Fruit fly (Drosophila melanogaster): ENCODE data around the gene CG12986.

The CG12986 gene

dm6 chrX:17856458-17857277, 37.2 kb upstream of the CG12986 start, which contains the start of gene Srx (continued):
- TF ChIP-seq CG15601 (tag; optimal IDR thresholded peaks at IDR 0.05), result no peak
- TF ChIP-seq CG31365 (tag; optimal IDR thresholded peaks at IDR 0.05), result no peak
- peak; percentile 86 for TF ChIP-seq Dp (GFP tag; optimal IDR thresholded peaks at IDR 0.05)
- TF ChIP-seq usp (GFP tag; optimal IDR thresholded peaks at IDR 0.05), result no peak
- TF ChIP-seq CG13424 (tag; optimal IDR thresholded peaks at IDR 0.05), result peak; percentile 44
- peak; percentile 33; the same call in 1 of the 2 replicates for TF ChIP-seq MBD-R2 (GFP tag; IDR thresholded peaks at IDR 0.05)
- TF ChIP-seq Ets65A (GFP tag), result peak; percentile 68
- no peak for TF ChIP-seq Spps (tag; optimal IDR thresholded peaks at IDR 0.05)
- 0 out of 2 replicates have a peak, but pooled peaks have one; percentile 25 for TF ChIP-seq CG31441 (GFP tag; IDR thresholded peaks at IDR 0.05)
- peak; percentile 26 to 72 for TF ChIP-seq Pdp1 (GFP tag; optimal IDR thresholded peaks at IDR 0.05)
- TF ChIP-seq ATbp (GFP tag; optimal IDR thresholded peaks at IDR 0.05), result peak; percentile 42
- TF ChIP-seq CG1233 (GFP tag; optimal IDR thresholded peaks at IDR 0.05), result peak; percentile 6
- peak in 1 of 2 experiments; percentile 4 for TF ChIP-seq insv (GFP tag; optimal IDR thresholded peaks at IDR 0.05)
- no peak for TF ChIP-seq sima (GFP tag; optimal IDR thresholded peaks at IDR 0.05)
- TF ChIP-seq shn (GFP tag; optimal IDR thresholded peaks at IDR 0.05), result peak; percentile 15
- TF ChIP-seq caup (GFP tag; optimal IDR thresholded peaks at IDR 0.05; ENCODE audit: severe bottlenecking), result peak; percentile 21
- TF ChIP-seq Myb (GFP tag; optimal IDR thresholded peaks at IDR 0.05), result peak; percentile 81
- no peak for TF ChIP-seq CG7357 (GFP tag; IDR thresholded peaks at IDR 0.05)
- peak; percentile 52 for TF ChIP-seq pzg (GFP tag; optimal IDR thresholded peaks at IDR 0.05)
- peak; percentile 77 for TF ChIP-seq CG10543 (GFP tag; optimal IDR thresholded peaks at IDR 0.05)
- TF ChIP-seq Ets97D (GFP tag; optimal IDR thresholded peaks at IDR 0.05), result peak; percentile 66
- TF ChIP-seq E2f2 (GFP tag; IDR thresholded peaks at IDR 0.05), result peak; percentile 89
- TF ChIP-seq CG6765 (GFP tag; optimal IDR thresholded peaks at IDR 0.05), result no peak
- TF ChIP-seq CG31388 (GFP tag; optimal IDR thresholded peaks at IDR 0.05), result no peak
- TF ChIP-seq slp2 (GFP tag; optimal IDR thresholded peaks at IDR 0.05), result no peak
- TF ChIP-seq CG8281 (tag; optimal IDR thresholded peaks at IDR 0.05), result no peak
- no peak for TF ChIP-seq knrl (GFP tag; IDR thresholded peaks at IDR 0.05; ENCODE audit: partially characterized antibody)
- peak; percentile 16 for TF ChIP-seq ind (GFP tag; optimal IDR thresholded peaks at IDR 0.05)
- TF ChIP-seq org-1 (GFP tag; optimal IDR thresholded peaks at IDR 0.05), result peak; percentile 24
- no peak for TF ChIP-seq MTF-1 (GFP tag; optimal IDR thresholded peaks at IDR 0.05; ENCODE audit: borderline replicate concordance)
- TF ChIP-seq bcd (GFP tag; optimal IDR thresholded peaks at IDR 0.05), result peak; percentile 2
- peak; percentile 38 for TF ChIP-seq pho (GFP tag; optimal IDR thresholded peaks at IDR 0.05)
- peak; percentile 48 for TF ChIP-seq CG15514 (GFP tag; optimal IDR thresholded peaks at IDR 0.05)
- no peak for TF ChIP-seq CG8290 (GFP tag; optimal IDR thresholded peaks at IDR 0.05)
- peak in 1 of 2 experiments; percentile 15 for TF ChIP-seq CG8290 (tag; optimal IDR thresholded peaks at IDR 0.05)
- peak; percentile 12 for TF ChIP-seq HmgZ (tag; optimal IDR thresholded peaks at IDR 0.05)
- TF ChIP-seq sqz (GFP tag; optimal IDR thresholded peaks at IDR 0.05), result no peak
- TF ChIP-seq CG2875 (GFP tag; optimal IDR thresholded peaks at IDR 0.05), result no peak
- no peak for TF ChIP-seq Mes4 (GFP tag; optimal IDR thresholded peaks at IDR 0.05)
- peak; percentile 2 for TF ChIP-seq gfzf (GFP tag; optimal IDR thresholded peaks at IDR 0.05)
- no peak for TF ChIP-seq CG3726 (GFP tag; IDR thresholded peaks at IDR 0.05)
- TF ChIP-seq CG9215 (GFP tag; IDR thresholded peaks at IDR 0.05), result peak; percentile 37; the same call in 1 of the 2 replicates
- TF ChIP-seq lmd (GFP tag; IDR thresholded peaks at IDR 0.05), result no peak
- peak; percentile 50 for TF ChIP-seq CG2678 (tag; optimal IDR thresholded peaks at IDR 0.05)
- TF ChIP-seq Jarid2 (GFP tag; optimal IDR thresholded peaks at IDR 0.05), result no peak
- TF ChIP-seq chn (GFP tag; optimal IDR thresholded peaks at IDR 0.05), result no peak
- no peak for TF ChIP-seq D19B (GFP tag; optimal IDR thresholded peaks at IDR 0.05)
- no peak for TF ChIP-seq vfl (GFP tag; optimal IDR thresholded peaks at IDR 0.05)
- TF ChIP-seq CG34224 (GFP tag; IDR thresholded peaks at IDR 0.05; ENCODE audit: partially characterized antibody), result no peak
